Fruit fly (Drosophila melanogaster) whole organism, pupa: ENCODE measurements around the gene CG9257.

Source experiments
- CG10348 ChIP-seq: fragments of 200-800 bp; sonication (Bioruptor generic); IDR thresholded peaks from 2 replicates; pipeline ENCODE4 v1.3.6; 2022; ENCODE audit warnings: missing biosample characterization, missing genetic modification characterization
- CG12605 ChIP-seq: fragments of 200-800 bp; sonication (Bioruptor generic); IDR thresholded peaks from 2 replicates; pipeline ENCODE4 v1.3.6; 2022; ENCODE audit warnings: missing biosample characterization, missing genetic modification characterization
- CG14655 ChIP-seq: fragments of 200-800 bp; sonication (Bioruptor generic); optimal IDR thresholded peaks from 3 replicates; lab custom pipeline; 2017; ENCODE audit warnings: mild to moderate bottlenecking, missing biosample characterization, missing genetic modification reagents, missing genetic modification characterization
- CG15710 ChIP-seq: fragments of 200-800 bp; sonication (Bioruptor generic); optimal IDR thresholded peaks from 2 replicates; lab custom pipeline; 2018; ENCODE audit warnings: missing biosample characterization, mild to moderate bottlenecking, missing genetic modification characterization, moderate library complexity
- CG17806 ChIP-seq: fragments of 200-800 bp; sonication (Bioruptor generic); optimal IDR thresholded peaks from 2 replicates; lab custom pipeline; 2018; ENCODE audit warnings: missing biosample characterization, mild to moderate bottlenecking, missing genetic modification characterization, moderate library complexity
- CG32121 ChIP-seq: fragments of 200-800 bp; sonication (Bioruptor generic); IDR thresholded peaks from 2 replicates; pipeline ENCODE4 v1.3.6; 2022; ENCODE audit warnings: missing biosample characterization, missing genetic modification characterization
- CG34367 ChIP-seq: fragments of 200-800 bp; sonication (Bioruptor generic); optimal IDR thresholded peaks from 2 replicates; lab custom pipeline; 2018; ENCODE audit warnings: missing biosample characterization, mild to moderate bottlenecking, missing genetic modification characterization
- CG4496 ChIP-seq: fragments of 200-800 bp; sonication (Bioruptor generic); IDR thresholded peaks from 3 replicates; pipeline ENCODE4 v1.3.6; 2022; ENCODE audit warnings: missing biosample characterization, missing genetic modification characterization
- CG8159 ChIP-seq: fragments of 200-800 bp; sonication (Bioruptor generic); optimal IDR thresholded peaks from 3 replicates; lab custom pipeline; 2018; ENCODE audit warnings: missing biosample characterization, mild to moderate bottlenecking, missing genetic modification characterization, moderate library complexity
- CG8301 ChIP-seq: fragments of 200-800 bp; sonication (Bioruptor generic); optimal IDR thresholded peaks from 2 replicates; lab custom pipeline; 2018; ENCODE audit warnings: missing biosample characterization, mild to moderate bottlenecking, missing genetic modification characterization
- CG9948 ChIP-seq: fragments of 200-800 bp; sonication (Bioruptor generic); optimal IDR thresholded peaks from 2 replicates; lab custom pipeline; 2018; ENCODE audit warnings: missing biosample characterization, mild to moderate bottlenecking, missing genetic modification characterization, moderate library complexity
- D1 ChIP-seq: fragments of 200-800 bp; sonication (Bioruptor generic); optimal IDR thresholded peaks from 2 replicates; lab custom pipeline; 2018; ENCODE audit warnings: missing biosample characterization, mild to moderate bottlenecking, missing genetic modification characterization, moderate library complexity
- EcR ChIP-seq: fragments of 200-800 bp; sonication (Bioruptor generic); optimal IDR thresholded peaks from 3 replicates; lab custom pipeline; 2019; ENCODE audit warnings: missing biosample characterization, missing genetic modification characterization, mild to moderate bottlenecking, moderate library complexity, missing genetic modification reagents
- Ets98B ChIP-seq: fragments of 200-800 bp; sonication (Bioruptor generic); IDR thresholded peaks from 2 replicates; pipeline ENCODE4 v1.3.6; 2022; ENCODE audit warnings: missing biosample characterization, missing genetic modification characterization
- Pif1A ChIP-seq: fragments of 200-800 bp; sonication (Bioruptor generic); optimal IDR thresholded peaks from 3 replicates; lab custom pipeline; 2016; ENCODE audit warnings: missing biosample characterization, missing genetic modification characterization
- Pif1B ChIP-seq: fragments of 200-800 bp; sonication (Bioruptor generic); optimal IDR thresholded peaks from 3 replicates; lab custom pipeline; 2016; ENCODE audit warnings: missing biosample characterization, missing genetic modification characterization
- Snoo ChIP-seq: fragments of 200-800 bp; sonication (Bioruptor generic); optimal IDR thresholded peaks from 3 replicates; lab custom pipeline; 2017; ENCODE audit warnings: missing biosample characterization, mild to moderate bottlenecking, missing genetic modification characterization, inconsistent platforms
- fd96Ca ChIP-seq: fragments of 200-800 bp; sonication (Bioruptor generic); IDR thresholded peaks from 3 replicates; pipeline ENCODE4 v1.3.6; 2022; ENCODE audit warnings: missing biosample characterization, missing genetic modification characterization
- gl ChIP-seq: fragments of 200-800 bp; sonication (Bioruptor generic); optimal IDR thresholded peaks from 2 replicates; lab custom pipeline; 2018; ENCODE audit warnings: missing biosample characterization, mild to moderate bottlenecking, missing genetic modification characterization
- rn ChIP-seq: fragments of 200-800 bp; sonication (Bioruptor generic); IDR thresholded peaks from 2 replicates; pipeline ENCODE4 v1.3.6; 2022; ENCODE audit warnings: missing biosample characterization, missing genetic modification characterization

Gene CG9257

dm6 chr2L:21067137-21067536 lies 35.4 kb upstream of the CG9257 start:
- TF ChIP-seq Ets98B (GFP tag; lab: Robert Waterston, UW) (peak; percentile 35; the same call in 1 of the 2 replicates), CG8301 (peak; percentile 44), CG4496 (peak; percentile 37; the same call in 1 of the 3 replicates), CG14655 (GFP tag; lab: Kevin White, UChicago) (no peak), Pif1A (GFP tag; lab: Kevin White, UChicago) (peak; percentile 10)
- TF ChIP-seq, all 21 proteins: peak for 4

- no peak for TF ChIP-seq CG12605 (GFP tag; lab: Robert Waterston, UW)
- no peak for TF ChIP-seq CG34367 (tag; lab: Kevin White, UChicago)
- TF ChIP-seq CG15710 = no peak
- TF ChIP-seq CG10348 = no peak
- no peak for TF ChIP-seq CG14655 (GFP tag; lab: Kevin White, UChicago)
- no peak for TF ChIP-seq rn (GFP tag; lab: Robert Waterston, UW)
- no peak for TF ChIP-seq fd96Ca (GFP tag; lab: Robert Waterston, UW)
These were observed 32.8 kb upstream of the CG9257 start for dm6 chr2L:21069776-21070175.

- peak; percentile 11 for TF ChIP-seq EcR
- no peak for TF ChIP-seq Snoo
These were observed 31.7 kb upstream of the CG9257 start for dm6 chr2L:21070825-21071224.

dm6 chr2L:21071435-21071834 lies 31.1 kb upstream of the CG9257 start, which contains the start of gene CG9265:
TSS of gene CG9265 (minus strand) at chr2L:21071502.
- TF ChIP-seq CG4496 = no peak
- no peak for TF ChIP-seq D1 (tag; lab: Kevin White, UChicago)
- TF ChIP-seq Pif1A (GFP tag; lab: Kevin White, UChicago) = no peak
- TF ChIP-seq CG15710 = no peak
- no peak for TF ChIP-seq rn (GFP tag; lab: Robert Waterston, UW)
- TF ChIP-seq CG8159 (tag; lab: Kevin White, UChicago) = no peak
- TF ChIP-seq EcR = no peak
- TF ChIP-seq CG8301 = no peak
- no peak for TF ChIP-seq CG9948 (tag; lab: Kevin White, UChicago)
- no peak for TF ChIP-seq Ets98B (GFP tag; lab: Robert Waterston, UW)
- TF ChIP-seq, all 21 proteins: peak for 0

dm6 chr2L:21072389-21072788 lies 30.2 kb upstream of the CG9257 start:
- TF ChIP-seq CG8159 (tag; lab: Kevin White, UChicago) = no peak
- no peak for TF ChIP-seq CG15710
- no peak for TF ChIP-seq CG9948 (tag; lab: Kevin White, UChicago)
- TF ChIP-seq Ets98B (GFP tag; lab: Robert Waterston, UW) = no peak
- no peak for TF ChIP-seq D1 (tag; lab: Kevin White, UChicago)
- TF ChIP-seq Snoo = no peak
- TF ChIP-seq CG32121 (GFP tag; lab: Robert Waterston, UW) = no peak
- TF ChIP-seq fd96Ca (GFP tag; lab: Robert Waterston, UW) = no peak
- no peak for TF ChIP-seq Pif1B
- no peak for TF ChIP-seq CG10348
- TF ChIP-seq gl (tag; lab: Kevin White, UChicago) = no peak
- TF ChIP-seq CG17806 (tag; lab: Kevin White, UChicago) = no peak

- TF ChIP-seq Ets98B (GFP tag; lab: Robert Waterston, UW) (no peak), CG15710 (no peak), EcR (no peak), CG9948 (tag; lab: Kevin White, UChicago) (no peak), CG17806 (tag; lab: Kevin White, UChicago) (no peak)
These were observed 29.2 kb upstream of the CG9257 start for dm6 chr2L:21073300-21073699.

dm6 chr2L:21073818-21074217 lies 28.7 kb upstream of the CG9257 start:
- TF ChIP-seq CG34367 (tag; lab: Kevin White, UChicago) = no peak
- no peak for TF ChIP-seq Ets98B (GFP tag; lab: Robert Waterston, UW)
- no peak for TF ChIP-seq CG12605 (GFP tag; lab: Robert Waterston, UW)

- TF ChIP-seq CG14655 (GFP tag; lab: Kevin White, UChicago) = peak; percentile 7
- no peak for TF ChIP-seq CG12605 (GFP tag; lab: Robert Waterston, UW)
- TF ChIP-seq Pif1B = no peak
- no peak for TF ChIP-seq Ets98B (GFP tag; lab: Robert Waterston, UW)
These were observed 27.4 kb upstream of the CG9257 start, which contains the start of gene tadr for dm6 chr2L:21075105-21075504. TSS of gene tadr (plus strand) at chr2L:21075405.

dm6 chr2L:21077849-21078248 lies 24.7 kb upstream of the CG9257 start:
- TF ChIP-seq gl (tag; lab: Kevin White, UChicago) (no peak), CG4496 (0 out of 3 replicates have a peak, but pooled peaks have one; percentile 43)
- TF ChIP-seq, all 21 proteins: peak for 1
